Fruit fly (Drosophila melanogaster): ENCODE results near the gene Ranbp21.

DNA sequence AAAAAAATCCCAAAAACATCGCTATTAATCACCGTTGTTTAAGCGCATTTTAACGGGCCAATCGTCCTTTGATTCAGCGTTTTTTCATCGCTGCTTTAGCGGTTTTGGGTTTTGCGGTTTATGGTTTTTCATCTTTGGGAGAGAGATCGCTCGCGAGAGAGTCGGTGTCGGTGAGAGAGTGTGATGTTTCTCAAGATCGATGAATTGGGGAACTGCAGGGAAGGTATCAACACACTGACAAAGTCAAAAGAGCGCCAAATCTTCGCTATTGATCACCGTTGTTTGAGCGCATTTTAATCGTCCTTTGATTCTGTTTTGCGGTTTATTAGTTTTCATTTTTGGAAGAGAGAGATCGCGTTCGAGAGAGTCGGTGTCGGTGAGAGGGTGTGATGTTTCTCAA lies 38.0 kb upstream of the Ranbp21 start:
- no peak for TF ChIP-seq Eip93F (GFP tag; optimal IDR thresholded peaks at IDR 0.05)
- no peak for TF ChIP-seq Eip75B (GFP tag; optimal IDR thresholded peaks at IDR 0.05)
- TF ChIP-seq CG10669 (GFP tag; optimal IDR thresholded peaks at IDR 0.05), result no peak
- no peak for TF ChIP-seq esn (GFP tag; optimal IDR thresholded peaks at IDR 0.05)
- TF ChIP-seq CG11762 (GFP tag; optimal IDR thresholded peaks at IDR 0.05; ENCODE audit: insufficient read depth), result no peak
- no peak for TF ChIP-seq Lpt (GFP tag; optimal IDR thresholded peaks at IDR 0.05)
- TF ChIP-seq CG11294 (GFP tag; IDR thresholded peaks at IDR 0.05), result no peak

Measured in whole organism, prepupa.